Fruit fly (Drosophila melanogaster) whole organism, embryonic: ENCODE measurements around the gene CG9133.

Experiments
- C15 ChIP-seq: fragments of 200-800 bp; sonication (Bioruptor generic); IDR thresholded peaks from 3 replicates; pipeline ENCODE4 v1.3.6; 2022; ENCODE audit warnings: missing biosample characterization, missing genetic modification characterization
- CG11695 ChIP-seq: fragments of 200-800 bp; sonication (Bioruptor generic); IDR thresholded peaks from 3 replicates; pipeline ENCODE4 v1.3.6; 2022; ENCODE audit warnings: missing biosample characterization, missing genetic modification characterization
- CG12219 ChIP-seq: fragments of 200-800 bp; sonication (Bioruptor generic); optimal IDR thresholded peaks from 3 replicates; lab custom pipeline; 2018; ENCODE audit warnings: missing biosample characterization, mild to moderate bottlenecking, missing genetic modification characterization
- CG14710 ChIP-seq: fragments of 200-800 bp; sonication (Bioruptor generic); optimal IDR thresholded peaks from 3 replicates; lab custom pipeline; 2019; ENCODE audit warnings: missing biosample characterization, mild to moderate bottlenecking, missing genetic modification characterization, moderate library complexity
- CG16863 ChIP-seq: fragments of 200-800 bp; sonication (Bioruptor generic); optimal IDR thresholded peaks from 3 replicates; lab custom pipeline; 2016; ENCODE audit warnings: missing biosample characterization, missing genetic modification characterization
- CG17385 ChIP-seq: fragments of 200-800 bp; sonication (Bioruptor generic); optimal IDR thresholded peaks from 3 replicates; lab custom pipeline; 2018; ENCODE audit warnings: missing biosample characterization, mild to moderate bottlenecking, missing genetic modification characterization
- CG17802 ChIP-seq: fragments of 200-800 bp; sonication (Bioruptor generic); optimal IDR thresholded peaks from 2 replicates; lab custom pipeline; 2018; ENCODE audit warnings: missing biosample characterization, mild to moderate bottlenecking, missing genetic modification characterization, moderate library complexity
- CG31441 ChIP-seq: fragments of 200-800 bp; sonication (Bioruptor generic); IDR thresholded peaks from 2 replicates; pipeline ENCODE4 v1.3.6; 2022; ENCODE audit warnings: missing biosample characterization, missing genetic modification characterization
- CG4707 ChIP-seq: fragments of 200-800 bp; sonication (Bioruptor generic); optimal IDR thresholded peaks from 2 replicates; lab custom pipeline; 2018; ENCODE audit warnings: missing biosample characterization, mild to moderate bottlenecking, missing genetic modification characterization, moderate library complexity
- CG7271 ChIP-seq: fragments of 200-800 bp; sonication (Bioruptor generic); optimal IDR thresholded peaks from 2 replicates; lab custom pipeline; 2018; ENCODE audit warnings: missing biosample characterization, mild to moderate bottlenecking, missing genetic modification characterization, moderate library complexity
- CG7928 ChIP-seq: fragments of 200-800 bp; sonication (Bioruptor generic); optimal IDR thresholded peaks from 2 replicates; lab custom pipeline; 2017; ENCODE audit warnings: missing biosample characterization, mild to moderate bottlenecking, missing genetic modification characterization
- CG7963 ChIP-seq: fragments of 200-800 bp; sonication (Bioruptor generic); IDR thresholded peaks from 3 replicates; pipeline ENCODE4 v1.3.6; 2022; ENCODE audit warnings: missing biosample characterization, missing genetic modification characterization; ENCODE audit not compliant: partially characterized antibody
- CG7987 ChIP-seq: fragments of 200-800 bp; sonication (Bioruptor generic); optimal IDR thresholded peaks from 2 replicates; lab custom pipeline; 2018; ENCODE audit warnings: missing biosample characterization, mild to moderate bottlenecking, missing genetic modification characterization, moderate library complexity
- Dip3 ChIP-seq: fragments of 200-800 bp; sonication (Bioruptor generic); optimal IDR thresholded peaks from 3 replicates; lab custom pipeline; 2016; ENCODE audit warnings: missing biosample characterization, missing genetic modification characterization
- Eip74EF ChIP-seq, 2 experiments: fragments of 200-800 bp in 1 of 2; fragments of >200 bp in 1 of 2; sonication (Bioruptor generic) in 1 of 2; optimal IDR thresholded peaks; 2 replicates each; lab custom pipeline; 2017 to 2019; ENCODE audit warnings: missing biosample characterization in 2 of 2, missing genetic modification characterization in 2 of 2, mild to moderate bottlenecking in 1 of 2, moderate library complexity in 1 of 2
- H15 ChIP-seq: fragments of 200-800 bp; sonication (Bioruptor generic); IDR thresholded peaks from 3 replicates; pipeline ENCODE4 v1.3.6; 2022; ENCODE audit warnings: missing biosample characterization, missing genetic modification characterization
- H2.0 ChIP-seq: fragments of 200-800 bp; sonication (Bioruptor generic); IDR thresholded peaks from 2 replicates; pipeline ENCODE4 v1.3.6; 2022; ENCODE audit warnings: missing biosample characterization, missing genetic modification characterization
- HmgD ChIP-seq: fragments of 200-800 bp; sonication (Bioruptor generic); optimal IDR thresholded peaks from 3 replicates; lab custom pipeline; 2016; ENCODE audit warnings: missing biosample characterization, missing genetic modification characterization
- Kr ChIP-seq: fragments of 200-800 bp; sonication (Bioruptor generic); optimal IDR thresholded peaks from 2 replicates; lab custom pipeline; 2017; ENCODE audit warnings: missing biosample characterization, mild to moderate bottlenecking, missing genetic modification characterization
- MESR4 ChIP-seq: fragments of 200-800 bp; sonication (Bioruptor generic); optimal IDR thresholded peaks from 2 replicates; lab custom pipeline; 2018; ENCODE audit warnings: missing biosample characterization, mild to moderate bottlenecking, missing genetic modification characterization, moderate library complexity
- Meics ChIP-seq: fragments of 200-800 bp; sonication (Bioruptor generic); optimal IDR thresholded peaks from 2 replicates; lab custom pipeline; 2017; ENCODE audit warnings: missing biosample characterization, mild to moderate bottlenecking, missing genetic modification characterization
- Myb ChIP-seq: fragments of 200-800 bp; sonication (Bioruptor generic); optimal IDR thresholded peaks from 2 replicates; lab custom pipeline; 2016; ENCODE audit warnings: missing biosample characterization, missing genetic modification characterization
- Optix ChIP-seq: fragments of 200-800 bp; sonication (Bioruptor generic); IDR thresholded peaks from 3 replicates; pipeline ENCODE4 v1.3.6; 2022; ENCODE audit warnings: missing biosample characterization, missing genetic modification characterization
- PHDP ChIP-seq: fragments of 200-800 bp; sonication (Bioruptor generic); optimal IDR thresholded peaks from 3 replicates; lab custom pipeline; 2018; ENCODE audit warnings: missing biosample characterization, mild to moderate bottlenecking, missing genetic modification characterization, moderate library complexity
- Spps ChIP-seq: fragments of 200-800 bp; sonication (Bioruptor generic); optimal IDR thresholded peaks from 2 replicates; lab custom pipeline; 2018; ENCODE audit warnings: missing biosample characterization, mild to moderate bottlenecking, missing genetic modification characterization
- Ssrp ChIP-seq: fragments of 200-800 bp; sonication (Bioruptor generic); optimal IDR thresholded peaks from 2 replicates; lab custom pipeline; 2018; ENCODE audit warnings: missing biosample characterization, mild to moderate bottlenecking, missing genetic modification characterization, moderate library complexity
- Usf ChIP-seq: fragments of 200-800 bp; sonication (Bioruptor generic); optimal IDR thresholded peaks from 2 replicates; lab custom pipeline; 2017; ENCODE audit warnings: missing genotype, missing biosample characterization, missing genetic modification characterization
- bbx ChIP-seq: fragments of 200-800 bp; sonication (Bioruptor generic); IDR thresholded peaks from 2 replicates; pipeline ENCODE4 v1.3.6; 2022; ENCODE audit warnings: missing biosample characterization, missing genetic modification characterization; ENCODE audit not compliant: partially characterized antibody
- btn ChIP-seq: fragments of 200-800 bp; sonication (Bioruptor generic); optimal IDR thresholded peaks from 2 replicates; lab custom pipeline; 2016; ENCODE audit warnings: missing biosample characterization, missing genetic modification characterization
- chinmo ChIP-seq: fragments of 200-800 bp; sonication (Bioruptor generic); IDR thresholded peaks from 4 replicates; pipeline ENCODE4 v1.3.6; 2022; ENCODE audit warnings: missing biosample characterization, missing genetic modification characterization; ENCODE audit not compliant: partially characterized antibody
- corto ChIP-seq: fragments of 200-800 bp; sonication (Bioruptor generic); optimal IDR thresholded peaks from 2 replicates; lab custom pipeline; 2016; ENCODE audit warnings: missing biosample characterization, mild to moderate bottlenecking, missing genetic modification characterization, moderate library complexity
- dmrt99B ChIP-seq: fragments of 200-800 bp; sonication (Bioruptor generic); optimal IDR thresholded peaks from 2 replicates; lab custom pipeline; 2018; ENCODE audit warnings: missing biosample characterization, mild to moderate bottlenecking, missing genetic modification characterization, moderate library complexity
- ems ChIP-seq: fragments of 200-800 bp; sonication (Bioruptor generic); optimal IDR thresholded peaks from 3 replicates; lab custom pipeline; 2016; ENCODE audit warnings: missing biosample characterization, missing genetic modification characterization
- fu2 ChIP-seq: fragments of 200-800 bp; sonication (Bioruptor generic); optimal IDR thresholded peaks from 2 replicates; lab custom pipeline; 2016; ENCODE audit warnings: missing biosample characterization, missing genetic modification characterization
- inv ChIP-seq: fragments of 200-800 bp; sonication (Bioruptor generic); IDR thresholded peaks from 2 replicates; pipeline ENCODE4 v1.3.6; 2022; ENCODE audit warnings: missing biosample characterization, missing genetic modification characterization; ENCODE audit not compliant: partially characterized antibody
- kay ChIP-seq: fragments of 200-800 bp; sonication (Bioruptor generic); optimal IDR thresholded peaks from 2 replicates; lab custom pipeline; 2016; ENCODE audit warnings: missing biosample characterization, missing genetic modification characterization
- klu ChIP-seq: fragments of 200-800 bp; sonication (Bioruptor generic); IDR thresholded peaks from 2 replicates; pipeline ENCODE4 v1.3.6; 2022; ENCODE audit warnings: missing biosample characterization, missing genetic modification characterization
- maf-S ChIP-seq: fragments of 200-800 bp; sonication (Bioruptor generic); optimal IDR thresholded peaks from 2 replicates; lab custom pipeline; 2016; ENCODE audit warnings: missing biosample characterization, missing genetic modification characterization
- pum ChIP-seq: fragments of 200-800 bp; sonication (Bioruptor generic); optimal IDR thresholded peaks from 2 replicates; lab custom pipeline; 2016; ENCODE audit warnings: missing biosample characterization, missing genetic modification characterization
- ro ChIP-seq: fragments of 200-800 bp; sonication (Bioruptor generic); IDR thresholded peaks from 2 replicates; pipeline ENCODE4 v1.3.6; 2022; ENCODE audit warnings: missing biosample characterization, missing genetic modification characterization
- sd ChIP-seq: fragments of 200-800 bp; sonication (Bioruptor generic); optimal IDR thresholded peaks from 3 replicates; lab custom pipeline; 2018; ENCODE audit warnings: missing biosample characterization, mild to moderate bottlenecking, missing genetic modification characterization, moderate library complexity
- seq ChIP-seq: fragments of 200-800 bp; sonication (Bioruptor generic); IDR thresholded peaks from 2 replicates; pipeline ENCODE4 v1.3.6; 2022; ENCODE audit warnings: missing biosample characterization, missing genetic modification characterization
- sqz ChIP-seq: fragments of 200-800 bp; sonication (Bioruptor generic); optimal IDR thresholded peaks from 3 replicates; lab custom pipeline; 2018; ENCODE audit warnings: missing biosample characterization, mild to moderate bottlenecking, missing genetic modification characterization
- stwl ChIP-seq: fragments of 200-800 bp; sonication (Bioruptor generic); optimal IDR thresholded peaks from 3 replicates; lab custom pipeline; 2018; ENCODE audit warnings: missing biosample characterization, mild to moderate bottlenecking, missing genetic modification characterization, moderate library complexity
- tin ChIP-seq: fragments of 200-800 bp; sonication (Bioruptor generic); optimal IDR thresholded peaks from 3 replicates; lab custom pipeline; 2016; ENCODE audit warnings: missing biosample characterization, missing genetic modification characterization
- trh ChIP-seq: fragments of 200-800 bp; sonication (Bioruptor generic); optimal IDR thresholded peaks from 2 replicates; lab custom pipeline; 2016; ENCODE audit warnings: missing biosample characterization, missing genetic modification characterization
- zf30C ChIP-seq: fragments of 200-800 bp; sonication (Bioruptor generic); optimal IDR thresholded peaks from 3 replicates; lab custom pipeline; 2018; ENCODE audit warnings: missing biosample characterization, mild to moderate bottlenecking, missing genetic modification characterization
- zfh2 ChIP-seq: fragments of 200-800 bp; sonication (Bioruptor generic); optimal IDR thresholded peaks from 2 replicates; lab custom pipeline; 2016; ENCODE audit warnings: missing biosample characterization, missing genetic modification characterization

CG9133 gene

DNA sequence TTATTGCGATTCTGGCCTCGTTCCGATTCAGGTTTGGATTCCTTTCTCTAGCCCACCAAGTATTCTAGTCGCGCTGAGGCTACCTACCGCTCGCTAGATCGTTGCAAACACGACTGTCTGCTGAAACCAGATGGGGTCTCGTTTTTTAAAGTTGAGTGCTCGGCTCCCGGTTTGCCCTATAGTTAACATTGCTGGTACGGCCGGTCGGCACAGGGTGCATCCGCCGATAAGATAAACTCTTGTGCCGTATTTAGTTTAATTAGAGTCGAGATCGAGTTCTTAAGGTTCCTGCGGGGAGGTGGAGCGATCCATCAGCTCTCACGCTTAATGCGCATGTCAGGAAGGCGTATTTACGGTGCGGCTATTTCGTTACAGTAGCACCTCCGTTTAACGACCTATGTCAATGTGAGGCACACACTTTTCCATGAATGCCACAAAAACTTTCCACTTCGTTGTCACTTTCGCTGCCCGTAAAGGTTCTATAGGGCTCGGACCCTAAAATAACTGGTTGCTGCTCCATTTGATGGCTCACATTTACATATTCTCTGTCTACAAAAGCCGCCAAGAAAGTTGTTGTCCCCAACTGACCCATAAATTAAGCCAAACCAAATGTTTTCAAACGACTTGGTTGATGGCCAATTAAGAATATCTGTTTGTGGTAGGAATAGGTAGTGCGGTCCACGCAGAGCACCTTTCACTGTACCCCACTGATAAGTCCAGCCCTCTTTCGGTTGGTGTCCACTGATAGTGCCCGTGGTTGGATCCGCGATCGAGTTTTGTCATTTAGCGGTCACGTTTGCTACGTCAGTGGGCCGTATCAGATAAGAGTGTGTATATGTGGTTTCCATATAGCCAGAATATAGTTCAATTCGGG lies 46.9 kb upstream of the CG9133 start, which contains the start of gene CG9119 (continued):
- TF ChIP-seq HmgD (GFP tag; lab: Kevin White, UChicago) (no peak), stwl (no peak), CG17385 (peak; percentile 60), btn (GFP tag; lab: Kevin White, UChicago) (peak; percentile 39), CG12219 (peak; percentile 58), sqz (GFP tag; lab: Kevin White, UChicago) (peak; percentile 47), sd (tag; lab: Kevin White, UChicago) (peak; percentile 27), klu (GFP tag; lab: Robert Waterston, UW) (peak; percentile 41; the same call in 1 of the 2 replicates), inv (GFP tag; lab: Robert Waterston, UW) (no peak), dmrt99B (tag; lab: Kevin White, UChicago) (peak; percentile 75), CG11695 (GFP tag; lab: Robert Waterston, UW) (peak; percentile 55; the same call in 2 of the 3 replicates), Myb (GFP tag; lab: Kevin White, UChicago) (peak; percentile 70), pum (GFP tag; lab: Kevin White, UChicago) (peak; percentile 51), H2.0 (GFP tag; lab: Robert Waterston, UW) (no peak), tin (peak; percentile 13), Optix (GFP tag; lab: Robert Waterston, UW) (peak; percentile 52; the same call in 1 of the 3 replicates), CG16863 (GFP tag; lab: Kevin White, UChicago) (peak; percentile 58), ems (peak; percentile 35), ro (GFP tag; lab: Robert Waterston, UW) (no peak), CG14710 (tag; lab: Kevin White, UChicago) (peak; percentile 66), Ssrp (tag; lab: Kevin White, UChicago) (peak; percentile 59), zf30C (GFP tag; lab: Kevin White, UChicago) (no peak), H15 (GFP tag; lab: Robert Waterston, UW) (0 out of 3 replicates have a peak, but pooled peaks have one; percentile 12), kay (no peak), chinmo (GFP tag; lab: Robert Waterston, UW) (0 out of 4 replicates have a peak, but pooled peaks have one; percentile 33), seq (GFP tag; lab: Robert Waterston, UW) (peak; percentile 44; the same call in 1 of the 2 replicates), CG7928 (GFP tag; lab: Kevin White, UChicago) (peak; percentile 13), bbx (GFP tag; lab: Robert Waterston, UW) (no peak), CG31441 (peak; percentile 61; the same call in 1 of the 2 replicates), CG7963 (GFP tag; lab: Robert Waterston, UW) (no peak), CG7987 (GFP tag; lab: Kevin White, UChicago) (peak; percentile 71), MESR4 (GFP tag; lab: Kevin White, UChicago) (no peak), CG17802 (tag; lab: Kevin White, UChicago) (no peak), trh (GFP tag; lab: Kevin White, UChicago) (no peak), Meics (GFP tag; lab: Kevin White, UChicago) (peak; percentile 75), C15 (GFP tag; lab: Robert Waterston, UW) (no peak), Spps (tag; lab: Kevin White, UChicago) (peak; percentile 72), maf-S (no peak), CG7271 (tag; lab: Kevin White, UChicago) (no peak), Kr (GFP tag; lab: Kevin White, UChicago) (peak; percentile 25), Usf (GFP tag; lab: Kevin White, UChicago) (no peak), Dip3 (GFP tag; lab: Kevin White, UChicago) (peak; percentile 80), PHDP (tag; lab: Kevin White, UChicago) (peak; percentile 57), CG4707 (GFP tag; lab: Kevin White, UChicago) (no peak), zfh2 (GFP tag; lab: Kevin White, UChicago) (peak; percentile 66), Eip74EF (GFP tag; optimal IDR thresholded peaks at IDR 0.05; lab: Kevin White, UChicago) (peak in 1 of 2 experiments; percentile 45), corto (GFP tag; lab: Kevin White, UChicago) (no peak), fu2 (GFP tag; lab: Kevin White, UChicago) (peak; percentile 64)
